Worm (Caenorhabditis elegans) whole organism, L1 larva: Measurements from ENCODE around the gene C49C3.20.
A peak's percentile ranks its signal among the peaks of the same experiment; 100 is the strongest.

Experiments
- C34B4.2 ChIP-seq: sonication (generic microtip); optimal IDR thresholded peaks from 2 replicates; lab custom pipeline; 2017; ENCODE audit warnings: mild to moderate bottlenecking, missing genetic modification characterization, missing compliant biosample characterization
- F16B12.6 ChIP-seq: fragments of 150-350 bp; optimal IDR thresholded peaks from 2 replicates; lab custom pipeline; 2014; ENCODE audit warnings: missing biosample characterization, missing genetic modification characterization
- aha-1 ChIP-seq: fragments of 150-350 bp; optimal IDR thresholded peaks from 2 replicates; lab custom pipeline; 2014; ENCODE audit warnings: missing biosample characterization, missing genetic modification characterization
- aly-2 ChIP-seq: fragments of 150-350 bp; optimal IDR thresholded peaks from 2 replicates; lab custom pipeline; 2014; ENCODE audit warnings: missing biosample characterization, missing genetic modification characterization
- ama-1 ChIP-seq: fragments of 150-350 bp; optimal IDR thresholded peaks from 2 replicates; lab custom pipeline; 2014
- blmp-1 ChIP-seq: fragments of 150-350 bp; optimal IDR thresholded peaks from 2 replicates; lab custom pipeline; 2014; ENCODE audit warnings: missing biosample characterization, missing genetic modification characterization
- ceh-63 ChIP-seq: fragments of 200-800 bp; sonication (Bioruptor generic); optimal IDR thresholded peaks from 2 replicates; lab custom pipeline; 2018; ENCODE audit warnings: mild to moderate bottlenecking, missing genetic modification characterization, missing compliant biosample characterization
- ceh-90 ChIP-seq: sonication (generic microtip); optimal IDR thresholded peaks from 2 replicates; lab custom pipeline; 2016; ENCODE audit warnings: missing genetic modification characterization, missing compliant biosample characterization
- dpl-1 ChIP-seq, 3 experiments: fragments of 150-350 bp in 2 of 3; sonication (generic microtip) in 1 of 3; optimal IDR thresholded peaks; 2 replicates each; lab custom pipeline; 2014 to 2017; ENCODE audit warnings: missing biosample characterization in 3 of 3, missing genetic modification characterization in 3 of 3, missing genetic modification reagents in 3 of 3
- dsc-1 ChIP-seq: sonication (generic microtip); optimal IDR thresholded peaks from 2 replicates; lab custom pipeline; 2016; ENCODE audit warnings: mild to moderate bottlenecking, missing genetic modification characterization, missing compliant biosample characterization
- efl-3 ChIP-seq: fragments of 200-800 bp; sonication (Bioruptor generic); optimal IDR thresholded peaks from 2 replicates; lab custom pipeline; 2018; ENCODE audit warnings: mild to moderate bottlenecking, missing genetic modification characterization, missing compliant biosample characterization
- egl-13 ChIP-seq: sonication (generic microtip); optimal IDR thresholded peaks from 2 replicates; lab custom pipeline; 2016; ENCODE audit warnings: missing genotype, missing genetic modification reagents, missing genetic modification characterization, missing compliant biosample characterization
- egl-27 ChIP-seq, 2 experiments: fragments of 150-350 bp in 1 of 2; sonication (generic microtip); optimal IDR thresholded peaks; 3 replicates each; lab custom pipeline; 2017 to 2018; ENCODE audit warnings: missing biosample characterization in 2 of 2, missing genetic modification characterization in 2 of 2, missing genetic modification reagents in 2 of 2
- elt-2 ChIP-seq: sonication (generic microtip); optimal IDR thresholded peaks from 2 replicates; lab custom pipeline; 2016; ENCODE audit warnings: missing genetic modification characterization, mild to moderate bottlenecking, inconsistent platforms, missing compliant biosample characterization, missing genetic modification reagents
- fkh-4 ChIP-seq: sonication (generic microtip); optimal IDR thresholded peaks from 2 replicates; lab custom pipeline; 2016; ENCODE audit warnings: missing compliant biosample characterization, missing genetic modification characterization, borderline replicate concordance
- fkh-8 ChIP-seq: sonication (generic microtip); optimal IDR thresholded peaks from 2 replicates; lab custom pipeline; 2016; ENCODE audit warnings: mild to moderate bottlenecking, missing genetic modification characterization, missing compliant biosample characterization
- grh-1 ChIP-seq: fragments of 200-800 bp; sonication (Bioruptor generic); IDR thresholded peaks from 2 replicates; pipeline ENCODE4 v1.3.6; 2022; ENCODE audit warnings: missing genetic modification reagents, missing genetic modification characterization, missing compliant biosample characterization
- hpl-2 ChIP-seq: fragments of 150-350 bp; optimal IDR thresholded peaks from 2 replicates; lab custom pipeline; 2014; ENCODE audit warnings: missing biosample characterization, missing genetic modification reagents, missing genetic modification characterization
- lin-14 ChIP-seq: fragments of 200-800 bp; sonication (Bioruptor generic); optimal IDR thresholded peaks from 2 replicates; lab custom pipeline; 2018; ENCODE audit warnings: mild to moderate bottlenecking, missing genetic modification characterization, moderate library complexity, missing compliant biosample characterization
- lin-39 ChIP-seq: fragments of 150-350 bp; optimal IDR thresholded peaks from 2 replicates; lab custom pipeline; 2014; ENCODE audit warnings: missing biosample characterization, missing genetic modification reagents, missing genetic modification characterization
- mef-2 ChIP-seq: fragments of 150-350 bp; optimal IDR thresholded peaks from 2 replicates; lab custom pipeline; 2014; ENCODE audit warnings: missing biosample characterization, missing genetic modification characterization
- nhr-12 ChIP-seq: sonication (generic microtip); optimal IDR thresholded peaks from 2 replicates; lab custom pipeline; 2017; ENCODE audit warnings: missing biosample characterization, missing genetic modification characterization
- nhr-19 ChIP-seq: fragments of 200-800 bp; sonication (Bioruptor generic); conservative IDR thresholded peaks from 2 replicates; pipeline ENCODE4 v1.3.6; 2022; ENCODE audit warnings: missing genetic modification characterization, missing compliant biosample characterization
- nhr-20 ChIP-seq: sonication (generic microtip); optimal IDR thresholded peaks from 2 replicates; lab custom pipeline; 2016; ENCODE audit warnings: mild to moderate bottlenecking, missing genetic modification characterization, missing compliant biosample characterization
- nhr-237 ChIP-seq: fragments of 150-350 bp; optimal IDR thresholded peaks from 2 replicates; lab custom pipeline; 2014; ENCODE audit warnings: missing biosample characterization, missing genetic modification characterization
- nhr-47 ChIP-seq: sonication (generic microtip); optimal IDR thresholded peaks from 2 replicates; lab custom pipeline; 2016; ENCODE audit warnings: mild to moderate bottlenecking, missing genetic modification characterization, moderate library complexity, missing compliant biosample characterization
- nhr-71 ChIP-seq: sonication (generic microtip); optimal IDR thresholded peaks from 2 replicates; lab custom pipeline; 2016; ENCODE audit warnings: mild to moderate bottlenecking, missing genetic modification characterization, moderate library complexity, missing compliant biosample characterization
- nhr-76 ChIP-seq: sonication (generic microtip); optimal IDR thresholded peaks from 2 replicates; lab custom pipeline; 2017; ENCODE audit warnings: missing biosample characterization, missing genetic modification characterization
- nhr-77 ChIP-seq: fragments of 150-350 bp; optimal IDR thresholded peaks from 2 replicates; lab custom pipeline; 2014; ENCODE audit warnings: missing biosample characterization, missing genetic modification characterization
- nhr-84 ChIP-seq: sonication (generic microtip); optimal IDR thresholded peaks from 2 replicates; lab custom pipeline; 2017; ENCODE audit warnings: missing biosample characterization, missing genetic modification characterization
- nhr-85 ChIP-seq: sonication (generic microtip); peaks from one replicate; lab custom pipeline; 2016; ENCODE audit warnings: missing genetic modification characterization, inconsistent platforms, missing compliant biosample characterization
- nhr-90 ChIP-seq: sonication (generic microtip); optimal IDR thresholded peaks from 2 replicates; lab custom pipeline; 2016; ENCODE audit warnings: mild to moderate bottlenecking, missing genetic modification characterization, missing compliant biosample characterization; ENCODE audit not compliant: poor library complexity
- pag-3 ChIP-seq: sonication (generic microtip); optimal IDR thresholded peaks from 2 replicates; lab custom pipeline; 2017; ENCODE audit warnings: missing genetic modification characterization, mild to moderate bottlenecking, missing compliant biosample characterization, antibody characterized with exemption, borderline replicate concordance; ENCODE audit not compliant: insufficient read depth
- pax-3 ChIP-seq: fragments of 200-800 bp; sonication (Bioruptor generic); optimal IDR thresholded peaks from 2 replicates; lab custom pipeline; 2018; ENCODE audit warnings: mild to moderate bottlenecking, missing genetic modification characterization, moderate library complexity, missing compliant biosample characterization
- pqm-1 ChIP-seq: sonication (generic microtip); optimal IDR thresholded peaks from 3 replicates; lab custom pipeline; 2017; ENCODE audit warnings: missing biosample characterization, missing genetic modification characterization
- snpc-4 ChIP-seq: fragments of 150-350 bp; optimal IDR thresholded peaks from 2 replicates; lab custom pipeline; 2014; ENCODE audit warnings: missing biosample characterization, missing genetic modification characterization
- snu-23 ChIP-seq: sonication (generic microtip); optimal IDR thresholded peaks from 2 replicates; lab custom pipeline; 2016; ENCODE audit warnings: missing genetic modification characterization, missing compliant biosample characterization
- sox-4 ChIP-seq: sonication (generic microtip); optimal IDR thresholded peaks from 2 replicates; lab custom pipeline; 2016; ENCODE audit warnings: missing genetic modification characterization, missing compliant biosample characterization
- sptf-1 ChIP-seq: fragments of 150-350 bp; optimal IDR thresholded peaks from 2 replicates; lab custom pipeline; 2014; ENCODE audit warnings: missing biosample characterization, missing genetic modification characterization
- sup-37 ChIP-seq: fragments of 200-800 bp; sonication (Bioruptor generic); optimal IDR thresholded peaks from 2 replicates; lab custom pipeline; 2018; ENCODE audit warnings: mild to moderate bottlenecking, missing genetic modification characterization, missing compliant biosample characterization
- swsn-7 ChIP-seq: sonication (generic microtip); optimal IDR thresholded peaks from 2 replicates; lab custom pipeline; 2016; ENCODE audit warnings: missing genetic modification characterization, missing compliant biosample characterization
- unc-130 ChIP-seq: fragments of 150-350 bp; optimal IDR thresholded peaks from 2 replicates; lab custom pipeline; 2017; ENCODE audit warnings: missing biosample characterization, missing genetic modification characterization, inconsistent platforms
- unc-30 ChIP-seq: sonication (generic microtip); optimal IDR thresholded peaks from 2 replicates; lab custom pipeline; 2017; ENCODE audit warnings: missing biosample characterization, missing genetic modification characterization
- unc-62 ChIP-seq: fragments of 150-350 bp; optimal IDR thresholded peaks from 2 replicates; lab custom pipeline; 2014; ENCODE audit warnings: missing biosample characterization, missing genetic modification reagents, missing genetic modification characterization
- unc-86 ChIP-seq: sonication (generic microtip); optimal IDR thresholded peaks from 2 replicates; lab custom pipeline; 2016; ENCODE audit warnings: missing genetic modification characterization, missing compliant biosample characterization
- vab-15 ChIP-seq: sonication (generic microtip); optimal IDR thresholded peaks from 2 replicates; lab custom pipeline; 2017; ENCODE audit warnings: missing genotype, mild to moderate bottlenecking, missing genetic modification characterization, missing compliant biosample characterization
- xbp-1 ChIP-seq: sonication (generic microtip); optimal IDR thresholded peaks from 2 replicates; lab custom pipeline; 2016; ENCODE audit warnings: missing genetic modification characterization, missing compliant biosample characterization
- zag-1 ChIP-seq: fragments of 150-350 bp; optimal IDR thresholded peaks from 2 replicates; lab custom pipeline; 2014; ENCODE audit warnings: missing biosample characterization, missing genetic modification characterization
- zip-4 ChIP-seq: fragments of 200-800 bp; sonication (Bioruptor generic); optimal IDR thresholded peaks from 2 replicates; lab custom pipeline; 2018; ENCODE audit warnings: mild to moderate bottlenecking, missing genetic modification characterization, moderate library complexity, missing compliant biosample characterization
- ztf-11 ChIP-seq, 2 experiments: sonication (generic microtip); optimal IDR thresholded peaks; 2 replicates each; lab custom pipeline; 2016 to 2017; ENCODE audit warnings: missing genetic modification characterization in 2 of 2, missing biosample characterization in 1 of 2, missing compliant biosample characterization in 1 of 2
- ztf-4 ChIP-seq: fragments of 150-350 bp; optimal IDR thresholded peaks from 2 replicates; lab custom pipeline; 2014; ENCODE audit warnings: missing biosample characterization, missing genetic modification characterization

The C49C3.20 gene

ce11 chrIV:17281060-17282021 is 35.0 kb downstream of the C49C3.20 start (continued):
- TF ChIP-seq ama-1 (peak; percentile 99), egl-13 (tag; lab: Kevin White, UChicago) (peak; percentile 11), nhr-20 (tag; lab: Kevin White, UChicago) (peak; percentile 70), nhr-12 (tag; lab: Kevin White, UChicago) (no peak), zag-1 (no peak), unc-130 (no peak), ceh-63 (peak; percentile 25), grh-1 (GFP tag; lab: Robert Waterston, UW) (no peak), unc-86 (tag; lab: Kevin White, UChicago) (peak; percentile 32), mef-2 (tag; lab: Kevin White, UChicago) (no peak), nhr-47 (tag; lab: Kevin White, UChicago) (peak; percentile 54), snu-23 (GFP tag; lab: Kevin White, UChicago) (peak; percentile 73), nhr-71 (tag; lab: Kevin White, UChicago) (peak; percentile 82), snpc-4 (tag; lab: Kevin White, UChicago) (peak; percentile 13), C34B4.2 (tag; lab: Kevin White, UChicago) (no peak), blmp-1 (tag; lab: Kevin White, UChicago) (no peak), efl-3 (GFP tag; lab: Kevin White, UChicago) (peak; percentile 2), aly-2 (tag; lab: Kevin White, UChicago) (peak; percentile 100), sptf-1 (no peak), egl-27 (tag; optimal IDR thresholded peaks at IDR 0.05; lab: Kevin White, UChicago) (no peak), nhr-77 (tag; lab: Kevin White, UChicago) (no peak), nhr-19 (GFP tag; lab: Robert Waterston, UW) (peak; percentile 61), pqm-1 (tag; lab: Kevin White, UChicago) (no peak), nhr-90 (peak; percentile 62), ceh-90 (tag; lab: Kevin White, UChicago) (no peak), aha-1 (tag; lab: Kevin White, UChicago) (peak; percentile 29), ztf-11 (tag; optimal IDR thresholded peaks at IDR 0.05; lab: Kevin White, UChicago) (no peak), pag-3 (tag; lab: Kevin White, UChicago) (peak; percentile 25), lin-39 (tag; lab: Kevin White, UChicago) (no peak), F16B12.6 (tag; lab: Kevin White, UChicago) (no peak), fkh-8 (peak; percentile 65), hpl-2 (GFP tag; lab: Kevin White, UChicago) (no peak), nhr-76 (no peak), swsn-7 (peak; percentile 72), pax-3 (tag; lab: Kevin White, UChicago) (no peak), nhr-84 (no peak), sup-37 (GFP tag; lab: Kevin White, UChicago) (no peak), zip-4 (GFP tag; lab: Kevin White, UChicago) (peak; percentile 27), ztf-4 (tag; lab: Kevin White, UChicago) (peak; percentile 58), vab-15 (tag; lab: Kevin White, UChicago) (no peak), nhr-237 (tag; lab: Kevin White, UChicago) (no peak), lin-14 (GFP tag; lab: Kevin White, UChicago) (peak; percentile 40), fkh-4 (no peak), unc-62 (GFP tag; lab: Kevin White, UChicago) (no peak), nhr-85 (tag; lab: Kevin White, UChicago) (no peak), dsc-1 (tag; lab: Kevin White, UChicago) (peak; percentile 60), xbp-1 (tag; lab: Kevin White, UChicago) (peak; percentile 57), sox-4 (no peak), elt-2 (tag; lab: Kevin White, UChicago) (peak; percentile 59), unc-30 (tag; lab: Kevin White, UChicago) (peak; percentile 61), dpl-1 (GFP tag; optimal IDR thresholded peaks at IDR 0.05; lab: Kevin White, UChicago) (peak in 2 of 3 experiments; percentile 22 to 28)
